Worm (Caenorhabditis elegans) whole organism, young adult: ENCODE results near the gene bgnt-1.4.

Experiments used
- K11D2.4 ChIP-seq: fragments of 200-800 bp; sonication (Bioruptor generic); IDR thresholded peaks from 2 replicates; pipeline ENCODE4 v1.3.6; 2022; ENCODE audit warnings: missing genetic modification reagents, missing genetic modification characterization, missing compliant biosample characterization
- bed-1 ChIP-seq: fragments of 200-800 bp; sonication (Bioruptor generic); IDR thresholded peaks from 2 replicates; pipeline ENCODE4 v1.3.6; 2022; ENCODE audit warnings: missing genetic modification reagents, missing genetic modification characterization, missing compliant biosample characterization
- let-607 ChIP-seq, 2 experiments: fragments of 200-800 bp in 1 of 2; sonication (Bioruptor generic) in 1 of 2; sonication (generic microtip) in 1 of 2; optimal IDR thresholded peaks; 2 replicates each; lab custom pipeline; 2016 to 2018; ENCODE audit warnings: mild to moderate bottlenecking in 2 of 2, missing compliant biosample characterization in 2 of 2, missing genetic modification characterization in 2 of 2, moderate library complexity in 2 of 2, missing genotype in 1 of 2
- nfya-1 ChIP-seq: sonication (generic microtip); optimal IDR thresholded peaks from 2 replicates; lab custom pipeline; 2017; ENCODE audit warnings: antibody characterized with exemption, missing compliant biosample characterization, missing genetic modification characterization, borderline replicate concordance; ENCODE audit not compliant: insufficient read depth

- no peak for TF ChIP-seq nfya-1 (tag; lab: Kevin White, UChicago)
- TF ChIP-seq bed-1 (GFP tag; lab: Robert Waterston, UW), result no peak
- TF ChIP-seq let-607 (tag; optimal IDR thresholded peaks at IDR 0.05; lab: Kevin White, UChicago), result no peak
- no peak for TF ChIP-seq K11D2.4
These were observed 30.8 kb downstream of the bgnt-1.4 start, which contains the start of gene R02F11.11 for ce11 chrV:4791569-4791968.
